Fruit fly (Drosophila melanogaster): Measurements from ENCODE around the gene rdgC.

dm6 chr3L:20265514-20265913, 17.6 kb downstream of the rdgC start, which contains the start of gene CG32228:
- TF ChIP-seq CG4404 (GFP tag; IDR thresholded peaks at IDR 0.05) (no peak), CG4328 (GFP tag; optimal IDR thresholded peaks at IDR 0.05) (no peak), Myb (GFP tag; optimal IDR thresholded peaks at IDR 0.05) (no peak), CG6254 (GFP tag; optimal IDR thresholded peaks at IDR 0.05) (no peak), CG18476 (GFP tag; optimal IDR thresholded peaks at IDR 0.05) (no peak), CG1603 (tag; optimal IDR thresholded peaks at IDR 0.05) (no peak), CG15073 (GFP tag; optimal IDR thresholded peaks at IDR 0.05) (no peak), CG2202 (tag; optimal IDR thresholded peaks at IDR 0.05) (no peak), zfh2 (GFP tag; optimal IDR thresholded peaks at IDR 0.05) (no peak)

All from whole organism, embryonic.